Worm (Caenorhabditis elegans) whole organism, L2 larva: ENCODE measurements around the gene ptc-3.

Experiments used
- C34F6.9 ChIP-seq: fragments of 150-350 bp; optimal IDR thresholded peaks from 2 replicates; lab custom pipeline; 2014; ENCODE audit warnings: missing biosample characterization, missing genetic modification characterization
- F13H6.1 ChIP-seq: sonication (generic microtip); optimal IDR thresholded peaks from 2 replicates; lab custom pipeline; 2016; ENCODE audit warnings: missing genetic modification characterization, missing compliant biosample characterization
- Y55F3AM.14 ChIP-seq: fragments of 200-800 bp; sonication (Bioruptor generic); optimal IDR thresholded peaks from 2 replicates; lab custom pipeline; 2018; ENCODE audit warnings: mild to moderate bottlenecking, missing genetic modification characterization, missing compliant biosample characterization
- ZK546.5 ChIP-seq: sonication (generic microtip); optimal IDR thresholded peaks from 2 replicates; lab custom pipeline; 2017; ENCODE audit warnings: missing biosample characterization, missing genetic modification characterization
- alr-1 ChIP-seq: fragments of 150-350 bp; optimal IDR thresholded peaks from 2 replicates; lab custom pipeline; 2014; ENCODE audit warnings: missing biosample characterization, missing genetic modification characterization
- aly-2 ChIP-seq: fragments of 150-350 bp; optimal IDR thresholded peaks from 2 replicates; lab custom pipeline; 2014; ENCODE audit warnings: missing biosample characterization, missing genetic modification characterization
- ama-1 ChIP-seq: fragments of 150-350 bp; optimal IDR thresholded peaks from 2 replicates; lab custom pipeline; 2018; ENCODE audit warnings: inconsistent platforms
- blmp-1 ChIP-seq: sonication (generic microtip); optimal IDR thresholded peaks from 2 replicates; lab custom pipeline; 2017; ENCODE audit warnings: missing genetic modification characterization, mild to moderate bottlenecking, missing compliant biosample characterization, antibody characterized with exemption, moderate library complexity; ENCODE audit not compliant: insufficient read depth
- ceh-16 ChIP-seq: fragments of 150-350 bp; optimal IDR thresholded peaks from 2 replicates; lab custom pipeline; 2014; ENCODE audit warnings: missing biosample characterization, missing genetic modification characterization
- ceh-82 ChIP-seq: fragments of 150-350 bp; optimal IDR thresholded peaks from 2 replicates; lab custom pipeline; 2014; ENCODE audit warnings: missing biosample characterization, missing genetic modification characterization
- crh-2 ChIP-seq: sonication (generic microtip); optimal IDR thresholded peaks from 2 replicates; lab custom pipeline; 2017; ENCODE audit warnings: missing biosample characterization, missing genetic modification characterization
- dmd-4 ChIP-seq: sonication (generic microtip); optimal IDR thresholded peaks from 2 replicates; lab custom pipeline; 2017; ENCODE audit warnings: missing biosample characterization, missing genetic modification characterization
- egl-27 ChIP-seq: sonication (generic microtip); optimal IDR thresholded peaks from 3 replicates; lab custom pipeline; 2017; ENCODE audit warnings: missing biosample characterization, missing genetic modification reagents, missing genetic modification characterization
- elt-3 ChIP-seq: sonication (generic microtip); optimal IDR thresholded peaks from 2 replicates; lab custom pipeline; 2017; ENCODE audit warnings: missing biosample characterization, missing genetic modification characterization
- fos-1 ChIP-seq: fragments of 150-350 bp; optimal IDR thresholded peaks from 2 replicates; lab custom pipeline; 2014; ENCODE audit warnings: missing biosample characterization, missing genetic modification characterization
- lin-11 ChIP-seq: fragments of 150-350 bp; sonication (generic microtip); optimal IDR thresholded peaks from 2 replicates; lab custom pipeline; 2014; ENCODE audit warnings: missing biosample characterization, missing genetic modification characterization, inconsistent platforms, mixed read lengths
- lin-13 ChIP-seq: fragments of 150-350 bp; optimal IDR thresholded peaks from 2 replicates; lab custom pipeline; 2014; ENCODE audit warnings: missing biosample characterization, missing genetic modification reagents, missing genetic modification characterization
- lin-39 ChIP-seq: fragments of 150-350 bp; optimal IDR thresholded peaks from 2 replicates; lab custom pipeline; 2014; ENCODE audit warnings: missing biosample characterization, missing genetic modification reagents, missing genetic modification characterization
- lsy-2 ChIP-seq, 2 experiments: fragments of 150-350 bp in 1 of 2; sonication (generic microtip) in 1 of 2; optimal IDR thresholded peaks; 2 replicates each; lab custom pipeline; 2014 to 2017; ENCODE audit warnings: missing biosample characterization in 2 of 2, missing genetic modification characterization in 2 of 2
- mab-5 ChIP-seq: fragments of 150-350 bp; optimal IDR thresholded peaks from 2 replicates; lab custom pipeline; 2014; ENCODE audit warnings: missing biosample characterization, missing genetic modification characterization
- mbf-1 ChIP-seq: sonication (generic microtip); optimal IDR thresholded peaks from 2 replicates; lab custom pipeline; 2017; ENCODE audit warnings: missing biosample characterization, missing genetic modification characterization
- mdl-1 ChIP-seq, 2 experiments: fragments of 150-350 bp in 1 of 2; sonication (generic microtip) in 1 of 2; optimal IDR thresholded peaks; 2 replicates each; lab custom pipeline; 2017; ENCODE audit warnings: missing biosample characterization in 2 of 2, missing genetic modification characterization in 2 of 2
- nhr-10 ChIP-seq: sonication (generic microtip); optimal IDR thresholded peaks from 2 replicates; lab custom pipeline; 2017; ENCODE audit warnings: missing biosample characterization, missing genetic modification characterization
- nhr-11 ChIP-seq: fragments of 150-350 bp; optimal IDR thresholded peaks from 2 replicates; lab custom pipeline; 2014; ENCODE audit warnings: missing biosample characterization, missing genetic modification characterization
- nhr-12 ChIP-seq: fragments of 150-350 bp; optimal IDR thresholded peaks from 2 replicates; lab custom pipeline; 2014; ENCODE audit warnings: missing biosample characterization, missing genetic modification characterization
- nhr-129 ChIP-seq: fragments of 150-350 bp; optimal IDR thresholded peaks from 2 replicates; lab custom pipeline; 2014; ENCODE audit warnings: missing biosample characterization, missing genetic modification characterization
- nhr-21 ChIP-seq: fragments of 150-350 bp; optimal IDR thresholded peaks from 2 replicates; lab custom pipeline; 2014; ENCODE audit warnings: missing biosample characterization, missing genetic modification characterization
- nhr-23 ChIP-seq: fragments of 150-350 bp; optimal IDR thresholded peaks from 2 replicates; lab custom pipeline; 2014; ENCODE audit warnings: missing biosample characterization, missing genetic modification reagents, missing genetic modification characterization
- nhr-237 ChIP-seq: fragments of 150-350 bp; optimal IDR thresholded peaks from 2 replicates; lab custom pipeline; 2014; ENCODE audit warnings: missing biosample characterization, missing genetic modification characterization
- nhr-25 ChIP-seq: fragments of 150-350 bp; sonication (generic microtip); optimal IDR thresholded peaks from 3 replicates; lab custom pipeline; 2014; ENCODE audit warnings: missing biosample characterization, missing genetic modification characterization
- nhr-6 ChIP-seq: fragments of 150-350 bp; optimal IDR thresholded peaks from 2 replicates; lab custom pipeline; 2014; ENCODE audit warnings: missing biosample characterization, missing genetic modification characterization
- nhr-77 ChIP-seq: fragments of 150-350 bp; optimal IDR thresholded peaks from 2 replicates; lab custom pipeline; 2014; ENCODE audit warnings: missing biosample characterization, missing genetic modification characterization
- sem-4 ChIP-seq: fragments of 150-350 bp; optimal IDR thresholded peaks from 2 replicates; lab custom pipeline; 2014; ENCODE audit warnings: missing biosample characterization, missing genetic modification reagents, missing genetic modification characterization
- sma-9 ChIP-seq, 2 experiments: fragments of 150-350 bp in 1 of 2; sonication (generic microtip) in 1 of 2; optimal IDR thresholded peaks; 2 replicates each; lab custom pipeline; 2014 to 2016; ENCODE audit warnings: missing genetic modification characterization in 2 of 2, mild to moderate bottlenecking in 1 of 2, missing biosample characterization in 1 of 2, missing compliant biosample characterization in 1 of 2, missing genetic modification reagents in 1 of 2, moderate library complexity in 1 of 2
- snpc-4 ChIP-seq: fragments of 150-350 bp; optimal IDR thresholded peaks from 2 replicates; lab custom pipeline; 2014; ENCODE audit warnings: missing biosample characterization, missing genetic modification characterization
- unc-55 ChIP-seq: fragments of 150-350 bp; sonication (generic microtip); optimal IDR thresholded peaks from 3 replicates; lab custom pipeline; 2014; ENCODE audit warnings: missing biosample characterization, missing genetic modification reagents, missing genetic modification characterization
- unc-62 ChIP-seq: fragments of 150-350 bp; optimal IDR thresholded peaks from 2 replicates; lab custom pipeline; 2014; ENCODE audit warnings: missing biosample characterization, missing genetic modification reagents, missing genetic modification characterization
- zag-1 ChIP-seq: fragments of 150-350 bp; optimal IDR thresholded peaks from 2 replicates; lab custom pipeline; 2014; ENCODE audit warnings: missing biosample characterization, missing genetic modification characterization
- ztf-1 ChIP-seq: fragments of 200-800 bp; sonication (Bioruptor generic); conservative IDR thresholded peaks from 2 replicates; pipeline ENCODE4 v1.3.6; 2022; ENCODE audit warnings: missing genetic modification characterization, missing compliant biosample characterization
- ztf-4 ChIP-seq: fragments of 150-350 bp; optimal IDR thresholded peaks from 2 replicates; lab custom pipeline; 2014; ENCODE audit warnings: missing biosample characterization, missing genetic modification characterization

Gene ptc-3

DNA sequence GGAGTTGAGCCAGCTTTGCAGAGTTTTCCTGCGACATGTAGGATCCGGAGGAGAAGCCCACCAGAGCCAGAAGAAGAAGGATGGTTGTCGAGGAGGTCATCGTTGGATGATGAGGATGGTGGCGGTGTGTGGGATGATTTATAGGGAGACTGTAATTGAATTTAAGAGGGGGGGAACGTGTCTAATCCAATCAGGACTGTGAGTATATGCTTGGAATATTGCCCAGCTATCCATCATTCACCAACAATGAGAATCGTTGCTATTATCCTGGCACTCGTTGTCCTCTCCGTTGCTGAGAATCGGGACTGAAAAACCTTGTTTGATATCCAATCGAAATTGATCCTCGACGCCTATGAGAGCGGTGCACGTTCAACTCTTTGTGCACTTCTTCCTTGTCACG, 26.3 kb downstream of the ptc-3 start, which contains the start of gene K12H6.5:
Gene K12H6.5, minus strand, starts transcription at position 101 of the 400 bp plus-strand sequence.
- no peak for TF ChIP-seq ceh-82 (tag; lab: Kevin White, UChicago)
- no peak for TF ChIP-seq blmp-1
- no peak for TF ChIP-seq fos-1 (tag; lab: Kevin White, UChicago)
- no peak for TF ChIP-seq nhr-6 (tag; lab: Kevin White, UChicago)
- no peak for TF ChIP-seq lin-39
- no peak for TF ChIP-seq aly-2 (tag; lab: Kevin White, UChicago)
- TF ChIP-seq nhr-21 (tag; lab: Kevin White, UChicago) = no peak
- TF ChIP-seq elt-3 = no peak
- TF ChIP-seq ama-1 (lab: Kevin White, UChicago) = no peak
- no peak for TF ChIP-seq crh-2
- no peak for TF ChIP-seq Y55F3AM.14 (GFP tag; lab: Kevin White, UChicago)
- TF ChIP-seq nhr-23 (tag; lab: Kevin White, UChicago) = no peak
- no peak for TF ChIP-seq ztf-4 (tag; lab: Kevin White, UChicago)
- no peak for TF ChIP-seq mbf-1 (tag; lab: Kevin White, UChicago)

DNA sequence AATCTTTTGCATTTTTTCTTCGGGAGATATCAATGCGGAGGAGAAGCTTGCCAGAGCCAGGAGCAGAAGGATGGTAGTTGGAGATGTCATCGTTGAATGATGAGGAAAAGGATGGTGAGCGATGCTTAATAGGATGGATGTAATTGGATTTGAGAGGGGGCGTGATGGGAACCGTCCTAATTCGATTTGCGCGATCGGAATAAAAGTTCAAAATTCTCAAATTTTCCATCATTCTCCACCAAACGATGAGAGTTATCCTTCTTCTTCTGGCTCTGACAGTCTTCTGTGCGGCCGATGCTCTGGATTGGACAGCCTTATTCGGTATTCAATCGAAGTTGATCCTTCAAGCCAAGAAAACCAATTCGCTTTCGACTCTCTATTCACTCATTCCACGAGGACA, 28.2 kb downstream of the ptc-3 start, which contains the start of the genes K12H6.4 and K12H6.9:
Gene K12H6.4, minus strand, starts transcription at position 101 of the 400 bp plus-strand sequence.
Gene K12H6.9, plus strand, starts transcription at position 236 of the 400 bp plus-strand sequence.
- no peak for TF ChIP-seq nhr-25
- no peak for TF ChIP-seq nhr-21 (tag; lab: Kevin White, UChicago)
- TF ChIP-seq aly-2 (tag; lab: Kevin White, UChicago) = no peak
- no peak for TF ChIP-seq unc-62
- TF ChIP-seq ceh-16 (tag; lab: Kevin White, UChicago) = no peak
- TF ChIP-seq egl-27 (tag; lab: Kevin White, UChicago) = no peak
- TF ChIP-seq sem-4 = no peak
- TF ChIP-seq lin-11 (tag; lab: Kevin White, UChicago) = no peak
- no peak for TF ChIP-seq unc-55 (GFP tag; lab: Kevin White, UChicago)
- TF ChIP-seq nhr-77 (tag; lab: Kevin White, UChicago) = no peak
- no peak for TF ChIP-seq zag-1 (tag; lab: Kevin White, UChicago)
- no peak for TF ChIP-seq C34F6.9 (tag; lab: Kevin White, UChicago)
- TF ChIP-seq ZK546.5 = no peak
- no peak for TF ChIP-seq lin-13
- no peak for TF ChIP-seq crh-2
- TF ChIP-seq nhr-129 = no peak
- no peak for TF ChIP-seq alr-1
- TF ChIP-seq nhr-11 = no peak

DNA sequence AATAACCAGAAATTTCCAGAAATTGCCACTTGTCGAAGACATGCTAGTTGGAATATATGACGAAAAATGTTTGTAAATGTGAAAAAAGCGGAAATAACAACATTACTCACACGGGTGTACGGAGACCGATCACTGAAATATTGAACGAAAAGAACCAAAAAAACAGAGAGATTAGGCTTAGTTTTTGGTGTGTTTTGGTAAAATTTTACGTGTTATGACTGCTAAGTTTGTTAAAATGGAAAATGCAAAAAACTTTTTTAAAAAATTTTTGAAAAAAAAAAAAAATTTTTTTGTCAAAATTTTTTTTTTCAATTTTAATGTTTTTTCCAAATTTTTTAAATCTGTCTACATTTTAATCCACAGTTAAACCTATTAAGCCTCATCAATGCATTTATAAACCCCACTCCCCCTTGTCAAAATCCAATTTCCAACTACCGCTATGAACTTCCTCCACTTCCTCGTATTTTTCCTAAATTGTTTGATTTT, 29.9 kb downstream of the ptc-3 start, which contains the start of the genes fut-4 and K12H6.10:
Gene fut-4, minus strand, starts transcription at position 101 of the 486 bp plus-strand sequence.
Gene K12H6.10, plus strand, starts transcription at position 436 of the 486 bp plus-strand sequence.
- TF ChIP-seq dmd-4 (tag; lab: Kevin White, UChicago) = no peak
- no peak for TF ChIP-seq aly-2 (tag; lab: Kevin White, UChicago)
- TF ChIP-seq F13H6.1 (tag; lab: Kevin White, UChicago) = no peak
- TF ChIP-seq nhr-12 (tag; lab: Kevin White, UChicago) = no peak
- TF ChIP-seq ztf-4 (tag; lab: Kevin White, UChicago) = no peak
- no peak for TF ChIP-seq lsy-2 (tag; optimal IDR thresholded peaks at IDR 0.05; lab: Kevin White, UChicago)
- no peak for TF ChIP-seq blmp-1
- TF ChIP-seq mab-5 = no peak
- no peak for TF ChIP-seq sma-9 (GFP tag; optimal IDR thresholded peaks at IDR 0.05; lab: Kevin White, UChicago)
- TF ChIP-seq sma-9 (tag; optimal IDR thresholded peaks at IDR 0.05; lab: Kevin White, UChicago) = no peak
- no peak for TF ChIP-seq nhr-10 (tag; lab: Kevin White, UChicago)
- TF ChIP-seq crh-2 = no peak
- TF ChIP-seq ZK546.5 = no peak
- TF ChIP-seq, all 48 proteins: peak for 0

DNA sequence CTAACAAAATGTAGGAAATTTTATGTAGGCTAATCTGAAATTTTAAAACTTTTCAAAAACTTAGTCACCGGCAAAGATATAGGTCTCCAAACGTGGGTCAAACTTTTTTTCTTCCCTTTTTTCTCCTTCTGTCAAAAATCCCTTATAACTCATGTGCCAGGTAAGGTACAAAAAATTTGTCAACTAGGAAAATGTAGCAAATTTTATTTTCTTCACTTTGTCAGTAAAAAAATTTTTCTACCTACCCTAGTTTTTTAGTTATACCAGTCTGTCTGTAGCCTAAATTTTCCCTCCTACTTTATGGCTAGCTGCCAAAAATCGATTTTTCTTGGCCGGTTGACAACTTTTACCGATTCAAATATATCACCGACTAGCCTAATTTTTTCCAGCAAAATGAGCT, 35.7 kb downstream of the ptc-3 start, which contains the start of gene set-13:
Gene set-13, plus strand, starts transcription at position 301 of the 400 bp plus-strand sequence.
- no peak for TF ChIP-seq snpc-4
- no peak for TF ChIP-seq ceh-82 (tag; lab: Kevin White, UChicago)
- no peak for TF ChIP-seq mdl-1 (tag; optimal IDR thresholded peaks at IDR 0.05; lab: Kevin White, UChicago)
- no peak for TF ChIP-seq alr-1
- TF ChIP-seq nhr-237 (tag; lab: Kevin White, UChicago) = no peak
- TF ChIP-seq ztf-1 (GFP tag; lab: Robert Waterston, UW) = no peak
- no peak for TF ChIP-seq ztf-4 (tag; lab: Kevin White, UChicago)
- no peak for TF ChIP-seq unc-55 (GFP tag; lab: Kevin White, UChicago)
- no peak for TF ChIP-seq zag-1 (tag; lab: Kevin White, UChicago)
